Fruit fly (Drosophila melanogaster): ENCODE results near the gene CG10948.
A peak's percentile ranks its signal among the peaks of the same experiment; 100 is the strongest.

CG10948 gene

dm6 chr3L:12849867-12850301 lies at the start of gene CG10948, which contains the start of gene Wbp2:
TSS of gene CG10948 (minus strand) at chr3L:12850117.
TSS of gene Wbp2 (plus strand) at chr3L:12850165.
- TF ChIP-seq Ets96B (tag; optimal IDR thresholded peaks at IDR 0.05) (peak; percentile 10), fd85E (GFP tag; optimal IDR thresholded peaks at IDR 0.05) (no peak), CG6808 (GFP tag; optimal IDR thresholded peaks at IDR 0.05) (no peak), Sox14 (GFP tag; optimal IDR thresholded peaks at IDR 0.05) (no peak), CG6163 (GFP tag; IDR thresholded peaks at IDR 0.05) (no peak), net (GFP tag; optimal IDR thresholded peaks at IDR 0.05) (no peak), esn (GFP tag; optimal IDR thresholded peaks at IDR 0.05) (peak; percentile 44), CG11762 (GFP tag; optimal IDR thresholded peaks at IDR 0.05; ENCODE audit: insufficient read depth) (no peak), pdm3 (GFP tag; optimal IDR thresholded peaks at IDR 0.05) (no peak), CG8319 (GFP tag; optimal IDR thresholded peaks at IDR 0.05) (no peak), CG16779 (tag; optimal IDR thresholded peaks at IDR 0.05) (no peak), topi (GFP tag; optimal IDR thresholded peaks at IDR 0.05) (no peak), CG10631 (GFP tag; optimal IDR thresholded peaks at IDR 0.05) (no peak), vri (GFP tag; optimal IDR thresholded peaks at IDR 0.05) (peak; percentile 82), ss (GFP tag; optimal IDR thresholded peaks at IDR 0.05) (no peak), CG8119 (GFP tag; IDR thresholded peaks at IDR 0.05) (no peak), dsx (GFP tag; optimal IDR thresholded peaks at IDR 0.05; ENCODE audit: poor library complexity, severe bottlenecking) (no peak), CG32006 (GFP tag; optimal IDR thresholded peaks at IDR 0.05) (no peak), eg (GFP tag; IDR thresholded peaks at IDR 0.05) (no peak), Smox (GFP tag; optimal IDR thresholded peaks at IDR 0.05) (no peak), Sox102F (GFP tag; optimal IDR thresholded peaks at IDR 0.05) (no peak), CG8632 (GFP tag; optimal IDR thresholded peaks at IDR 0.05) (peak; percentile 8), Eip78C (GFP tag) (no peak), lz (GFP tag; optimal IDR thresholded peaks at IDR 0.05) (peak; percentile 40), CG3032 (tag; optimal IDR thresholded peaks at IDR 0.05) (peak; percentile 29), CG6854 (GFP tag; optimal IDR thresholded peaks at IDR 0.05) (peak; percentile 44), Eip93F (GFP tag; optimal IDR thresholded peaks at IDR 0.05) (peak; percentile 50), svp (GFP tag) (no peak), CG1621 (tag; optimal IDR thresholded peaks at IDR 0.05) (no peak)

dm6 chr3L:12892485-12893173 lies 42.7 kb upstream of the CG10948 start, which contains the start of gene CG14118:
TSS of gene CG14118 (plus strand) at chr3L:12892658.
- TF ChIP-seq CG10669 (GFP tag; optimal IDR thresholded peaks at IDR 0.05) = no peak
- peak; percentile 47 for TF ChIP-seq fkh (GFP tag; optimal IDR thresholded peaks at IDR 0.05)
- peak; percentile 32 for TF ChIP-seq Sox14 (GFP tag; optimal IDR thresholded peaks at IDR 0.05)

dm6 chr3L:12889353-12889820 lies 39.5 kb upstream of the CG10948 start, which contains the start of gene CG43894:
TSS of gene CG43894 (plus strand) at chr3L:12889770.
- TF ChIP-seq Eip93F (GFP tag; optimal IDR thresholded peaks at IDR 0.05) (peak; percentile 91), Hr39 (GFP tag; optimal IDR thresholded peaks at IDR 0.05) (no peak), vri (GFP tag; optimal IDR thresholded peaks at IDR 0.05) (peak; percentile 89), CG3032 (tag; optimal IDR thresholded peaks at IDR 0.05) (no peak), fkh (GFP tag; optimal IDR thresholded peaks at IDR 0.05) (peak; percentile 75), svp (GFP tag) (peak; percentile 33)

dm6 chr3L:12884680-12885079 lies 34.8 kb upstream of the CG10948 start, which contains the start of gene CG14120:
TSS of gene CG14120 (plus strand) at chr3L:12885039.
- TF ChIP-seq vri (GFP tag; optimal IDR thresholded peaks at IDR 0.05) (peak; percentile 81), CG6808 (GFP tag; optimal IDR thresholded peaks at IDR 0.05) (no peak)

dm6 chr3L:12874211-12874610 lies 24.3 kb upstream of the CG10948 start:
- no peak for TF ChIP-seq esn (GFP tag; optimal IDR thresholded peaks at IDR 0.05)
- TF ChIP-seq Sox102F (GFP tag; optimal IDR thresholded peaks at IDR 0.05) = no peak
- no peak for TF ChIP-seq Ets21C (GFP tag; optimal IDR thresholded peaks at IDR 0.05)
- no peak for TF ChIP-seq CG11294 (GFP tag; IDR thresholded peaks at IDR 0.05)
- no peak for TF ChIP-seq Sox14 (GFP tag; optimal IDR thresholded peaks at IDR 0.05)
- no peak for TF ChIP-seq Met (GFP tag; optimal IDR thresholded peaks at IDR 0.05)
- TF ChIP-seq achi (GFP tag; optimal IDR thresholded peaks at IDR 0.05) = no peak
- TF ChIP-seq CG11762 (GFP tag; optimal IDR thresholded peaks at IDR 0.05; ENCODE audit: insufficient read depth) = no peak
- no peak for TF ChIP-seq Smox (GFP tag; optimal IDR thresholded peaks at IDR 0.05)
- TF ChIP-seq eg (GFP tag; IDR thresholded peaks at IDR 0.05) = no peak
- no peak for TF ChIP-seq spab (GFP tag; optimal IDR thresholded peaks at IDR 0.05)
- TF ChIP-seq fkh (GFP tag; optimal IDR thresholded peaks at IDR 0.05) = no peak
- TF ChIP-seq Eip75B (GFP tag; optimal IDR thresholded peaks at IDR 0.05) = no peak
- no peak for TF ChIP-seq CG11902 (GFP tag; optimal IDR thresholded peaks at IDR 0.05)
- no peak for TF ChIP-seq CG15336 (GFP tag; IDR thresholded peaks at IDR 0.05)
- no peak for TF ChIP-seq CG4318 (GFP tag; optimal IDR thresholded peaks at IDR 0.05)
- TF ChIP-seq CG6163 (GFP tag; IDR thresholded peaks at IDR 0.05) = no peak
- TF ChIP-seq CG10669 (GFP tag; optimal IDR thresholded peaks at IDR 0.05) = no peak
- no peak for TF ChIP-seq Hr39 (GFP tag; optimal IDR thresholded peaks at IDR 0.05)
- TF ChIP-seq CG8632 (GFP tag; optimal IDR thresholded peaks at IDR 0.05) = no peak
